Worm (Caenorhabditis elegans): ENCODE measurements around the gene ttr-23.

The ttr-23 gene

DNA sequence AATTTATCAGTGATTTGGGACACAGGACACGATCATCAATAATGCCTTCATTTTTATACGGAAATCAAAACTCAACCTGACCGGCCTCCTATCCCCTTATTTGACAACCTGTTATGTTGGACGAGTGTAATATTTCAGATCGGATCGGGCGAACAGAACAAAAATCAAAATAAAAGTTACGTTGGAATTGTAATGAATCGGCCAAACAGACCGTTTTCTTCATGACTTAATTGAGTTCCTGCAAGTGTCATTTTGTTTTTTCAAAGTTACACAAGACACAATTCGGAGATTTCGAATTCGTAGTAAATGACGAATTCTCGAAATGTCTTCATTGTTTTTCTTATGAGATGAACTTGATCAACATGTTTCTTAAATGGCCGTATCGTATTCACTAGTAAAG, 34.4 kb downstream of the ttr-23 start, which contains the start of gene F32G8.3:
Gene F32G8.3, minus strand, starts transcription at position 101 of the 400 bp plus-strand sequence.
- TF ChIP-seq him-1 (tag; optimal IDR thresholded peaks at IDR 0.05): no peak
- TF ChIP-seq dao-5 (tag; optimal IDR thresholded peaks at IDR 0.05): no peak
- no peak for TF ChIP-seq W03F9.2 (tag; optimal IDR thresholded peaks at IDR 0.05)

DNA sequence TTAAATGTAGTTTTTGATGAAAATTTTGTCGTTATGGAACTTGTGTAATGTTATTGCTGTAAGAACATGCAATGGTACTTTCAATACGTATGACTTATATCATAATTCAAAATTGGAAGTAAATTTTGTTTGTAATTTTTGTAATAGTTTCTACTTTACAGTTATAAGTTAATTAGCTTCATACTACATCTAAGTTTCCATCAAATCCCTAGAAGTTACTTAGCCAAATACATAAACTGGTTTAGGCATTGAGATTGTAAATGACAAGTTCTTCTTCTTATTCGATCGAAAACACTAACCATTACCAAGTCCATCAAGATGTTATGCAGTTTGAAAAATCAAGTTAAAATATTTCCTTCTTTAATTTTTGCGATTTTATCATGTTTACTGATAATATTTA, 39.9 kb downstream of the ttr-23 start, which contains the start of gene F32G8.2:
Gene F32G8.2, plus strand, starts transcription at position 301 of the 400 bp plus-strand sequence.
- TF ChIP-seq him-1 (tag; optimal IDR thresholded peaks at IDR 0.05) (no peak), W03F9.2 (tag; optimal IDR thresholded peaks at IDR 0.05) (no peak), dao-5 (tag; optimal IDR thresholded peaks at IDR 0.05) (no peak)

DNA sequence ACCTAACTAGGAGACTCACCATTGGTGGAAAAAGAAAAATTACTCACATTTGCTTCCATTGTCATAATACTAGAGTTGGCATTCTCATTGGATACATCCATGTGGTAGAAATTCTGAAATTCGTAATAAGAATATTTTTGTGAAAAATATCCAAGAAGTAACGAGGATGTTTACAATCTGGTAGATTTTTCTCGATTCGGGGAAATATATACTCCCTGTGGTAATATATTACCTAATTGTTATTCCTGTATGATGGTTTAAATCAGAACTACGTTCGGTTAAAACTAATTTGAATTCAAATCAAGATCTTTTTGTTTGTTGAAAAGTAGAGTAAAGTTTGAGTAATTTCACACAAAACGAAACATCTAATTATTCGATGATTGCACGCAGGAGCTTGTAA, 40.7 kb downstream of the ttr-23 start, which contains the start of gene srd-34:
Gene srd-34, minus strand, starts transcription at position 101 of the 400 bp plus-strand sequence.
- TF ChIP-seq W03F9.2 (tag; optimal IDR thresholded peaks at IDR 0.05): no peak
- no peak for TF ChIP-seq dao-5 (tag; optimal IDR thresholded peaks at IDR 0.05)
- no peak for TF ChIP-seq him-1 (tag; optimal IDR thresholded peaks at IDR 0.05)

DNA sequence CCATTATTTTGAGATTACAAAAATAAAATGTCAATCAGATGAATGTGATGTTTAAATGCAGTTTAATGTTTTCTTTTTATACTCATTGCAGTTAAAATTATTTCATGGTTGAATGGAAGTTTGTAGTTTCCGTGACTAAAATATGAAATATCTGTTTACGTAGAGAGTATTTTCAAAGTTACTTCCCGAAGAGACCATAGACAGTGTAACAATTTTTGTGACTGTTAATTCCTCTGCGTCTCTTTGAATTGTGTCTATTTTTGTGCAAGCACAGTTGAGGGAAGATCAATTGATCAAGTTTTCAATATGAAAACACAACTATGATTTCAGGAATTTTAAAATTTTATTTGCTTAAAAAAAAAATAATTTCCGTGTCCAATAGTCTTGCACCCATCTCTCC, 42.9 kb downstream of the ttr-23 start, which contains the start of gene F25D1.5:
Gene F25D1.5, minus strand, starts transcription at position 35 of the 400 bp plus-strand sequence.
- no peak for TF ChIP-seq W03F9.2 (tag; optimal IDR thresholded peaks at IDR 0.05)
- TF ChIP-seq him-1 (tag; optimal IDR thresholded peaks at IDR 0.05): no peak
- no peak for TF ChIP-seq dao-5 (tag; optimal IDR thresholded peaks at IDR 0.05)

DNA sequence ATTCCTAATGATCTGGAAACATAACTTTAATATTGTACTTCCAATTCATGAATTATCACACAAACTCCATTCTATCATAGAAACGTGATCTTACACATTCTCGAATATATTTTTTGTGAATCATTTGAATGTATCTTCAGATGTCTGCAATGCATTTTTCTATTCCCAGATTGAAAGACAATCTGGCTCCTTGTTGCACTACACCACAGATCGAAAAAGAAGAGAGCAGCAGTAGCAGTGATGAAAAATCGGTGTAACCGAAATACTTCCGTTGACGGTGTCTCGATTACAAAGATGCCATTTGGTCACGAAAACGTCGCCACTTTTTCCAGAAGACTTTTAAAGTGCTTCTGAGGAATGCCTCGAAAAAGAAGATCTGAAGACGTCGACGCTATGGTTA, 49.6 kb downstream of the ttr-23 start, which contains the start of gene degt-1:
Gene degt-1, plus strand, starts transcription at position 301 of the 400 bp plus-strand sequence.
- TF ChIP-seq him-1 (tag; optimal IDR thresholded peaks at IDR 0.05) (no peak), W03F9.2 (tag; optimal IDR thresholded peaks at IDR 0.05) (no peak), dao-5 (tag; optimal IDR thresholded peaks at IDR 0.05) (no peak)

DNA sequence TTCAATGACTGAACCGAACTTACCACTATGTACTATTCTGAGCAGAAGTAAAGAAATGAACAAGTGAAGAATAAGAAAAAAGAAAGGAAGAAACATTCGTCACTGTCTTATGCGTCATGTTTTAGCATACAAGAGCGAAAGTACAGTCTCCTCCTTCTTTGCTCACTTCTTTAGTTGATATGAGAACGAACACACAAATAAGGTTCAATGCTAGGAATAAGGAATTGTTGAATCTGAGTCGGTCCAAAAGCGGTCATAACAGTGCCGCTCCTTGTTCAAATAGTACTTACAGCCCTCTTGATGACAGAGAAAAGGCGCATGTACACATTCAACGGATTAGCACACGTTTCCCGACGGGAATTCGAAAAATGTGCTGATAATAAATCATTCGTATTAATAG, 50.5 kb downstream of the ttr-23 start, which contains the start of gene F25D1.8:
Gene F25D1.8, plus strand, starts transcription at position 301 of the 400 bp plus-strand sequence.
- TF ChIP-seq W03F9.2 (tag; optimal IDR thresholded peaks at IDR 0.05) (no peak), dao-5 (tag; optimal IDR thresholded peaks at IDR 0.05) (no peak), him-1 (tag; optimal IDR thresholded peaks at IDR 0.05) (no peak)
